Fruit fly (Drosophila melanogaster): Measurements from ENCODE around the gene CG7102.

DNA sequence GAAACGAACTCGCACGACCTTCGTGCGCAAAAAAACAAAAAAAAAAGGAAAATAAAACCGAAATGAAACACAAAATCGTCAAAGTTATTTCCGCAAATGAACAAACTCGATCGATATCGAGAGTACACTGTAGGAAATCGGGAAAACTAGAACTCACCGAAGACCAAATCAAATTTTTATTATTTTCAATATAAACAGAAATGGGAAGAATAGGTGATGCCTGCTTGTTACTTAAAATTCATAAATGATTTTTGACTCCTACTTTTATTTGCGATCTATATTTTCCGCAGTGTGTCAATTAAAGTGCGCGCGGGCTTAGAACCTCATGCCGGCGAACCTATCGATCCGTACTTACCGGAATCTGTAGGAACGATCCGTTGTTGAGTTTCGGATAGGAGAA, 11.6 kb downstream of the CG7102 start:
- TF ChIP-seq psq (optimal IDR thresholded peaks at IDR 0.05): no peak
- no peak for TF ChIP-seq ttk (optimal IDR thresholded peaks at IDR 0.05)
- TF ChIP-seq Sin3A (optimal IDR thresholded peaks at IDR 0.05): no peak
- no peak for TF ChIP-seq Myc (optimal IDR thresholded peaks at IDR 0.05)
- no peak for TF ChIP-seq h (optimal IDR thresholded peaks at IDR 0.05)
